Worm (Caenorhabditis elegans): ENCODE data around the gene F13H8.1.

F13H8.1 gene

ce11 chrII:6283074-6283473, at the start of gene F13H8.1:
TSS of gene F13H8.1 (plus strand) at chrII:6283384.
- TF ChIP-seq him-1 (tag; optimal IDR thresholded peaks at IDR 0.05) = no peak
- no peak for TF ChIP-seq dao-5 (tag; optimal IDR thresholded peaks at IDR 0.05)
- TF ChIP-seq W03F9.2 (tag; optimal IDR thresholded peaks at IDR 0.05) = no peak

ce11 chrII:6235432-6236092, 47.6 kb upstream of the F13H8.1 start, which contains the start of gene T24H7.9:
TSS of gene T24H7.9 (minus strand) at chrII:6235505.
- TF ChIP-seq dao-5 (tag; optimal IDR thresholded peaks at IDR 0.05) (no peak), W03F9.2 (tag; optimal IDR thresholded peaks at IDR 0.05) (no peak), him-1 (tag; optimal IDR thresholded peaks at IDR 0.05) (no peak)

- TF ChIP-seq him-1 (tag; optimal IDR thresholded peaks at IDR 0.05) (no peak), dao-5 (tag; optimal IDR thresholded peaks at IDR 0.05) (no peak), W03F9.2 (tag; optimal IDR thresholded peaks at IDR 0.05) (no peak)
Measured at ce11 chrII:6236093-6236945, 46.9 kb upstream of the F13H8.1 start.

- TF ChIP-seq W03F9.2 (tag; optimal IDR thresholded peaks at IDR 0.05) = no peak
- TF ChIP-seq him-1 (tag; optimal IDR thresholded peaks at IDR 0.05) = no peak
- TF ChIP-seq dao-5 (tag; optimal IDR thresholded peaks at IDR 0.05) = no peak
Measured at ce11 chrII:6241758-6242157, 41.4 kb upstream of the F13H8.1 start, which contains the start of gene T24H7.8. TSS of gene T24H7.8 (plus strand) at chrII:6242058.

- TF ChIP-seq him-1 (tag; optimal IDR thresholded peaks at IDR 0.05) (no peak), W03F9.2 (tag; optimal IDR thresholded peaks at IDR 0.05) (no peak), dao-5 (tag; optimal IDR thresholded peaks at IDR 0.05) (no peak)
Measured at ce11 chrII:6244171-6244570, 39.0 kb upstream of the F13H8.1 start, which contains the start of gene tat-4. TSS of gene tat-4 (minus strand) at chrII:6244287.

- no peak for TF ChIP-seq W03F9.2 (tag; optimal IDR thresholded peaks at IDR 0.05)
- no peak for TF ChIP-seq dao-5 (tag; optimal IDR thresholded peaks at IDR 0.05)
- no peak for TF ChIP-seq him-1 (tag; optimal IDR thresholded peaks at IDR 0.05)
Measured at ce11 chrII:6245199-6245702, 37.9 kb upstream of the F13H8.1 start, which contains the start of gene blos-4. TSS of gene blos-4 (plus strand) at chrII:6245249.

ce11 chrII:6246054-6246453, 37.1 kb upstream of the F13H8.1 start, which contains the start of gene lelo-1:
TSS of gene lelo-1 (plus strand) at chrII:6246354.
- TF ChIP-seq him-1 (tag; optimal IDR thresholded peaks at IDR 0.05) (no peak), dao-5 (tag; optimal IDR thresholded peaks at IDR 0.05) (no peak), W03F9.2 (tag; optimal IDR thresholded peaks at IDR 0.05) (no peak)

- TF ChIP-seq him-1 (tag; optimal IDR thresholded peaks at IDR 0.05) (no peak), W03F9.2 (tag; optimal IDR thresholded peaks at IDR 0.05) (no peak), dao-5 (tag; optimal IDR thresholded peaks at IDR 0.05) (no peak)
Measured at ce11 chrII:6247011-6247410, 36.2 kb upstream of the F13H8.1 start, which contains the start of gene T24H7.2. TSS of gene T24H7.2 (plus strand) at chrII:6247311.

ce11 chrII:6248029-6248428, 35.2 kb upstream of the F13H8.1 start:
- TF ChIP-seq W03F9.2 (tag; optimal IDR thresholded peaks at IDR 0.05) (no peak), him-1 (tag; optimal IDR thresholded peaks at IDR 0.05) (no peak), dao-5 (tag; optimal IDR thresholded peaks at IDR 0.05) (no peak)

ce11 chrII:6248503-6248902, 34.7 kb upstream of the F13H8.1 start:
- TF ChIP-seq him-1 (tag; optimal IDR thresholded peaks at IDR 0.05) (no peak), dao-5 (tag; optimal IDR thresholded peaks at IDR 0.05) (peak; percentile 23)

- no peak for TF ChIP-seq dao-5 (tag; optimal IDR thresholded peaks at IDR 0.05)
- peak; percentile 75 for TF ChIP-seq W03F9.2 (tag; optimal IDR thresholded peaks at IDR 0.05)
- no peak for TF ChIP-seq him-1 (tag; optimal IDR thresholded peaks at IDR 0.05)
Measured at ce11 chrII:6250782-6251461, 32.3 kb upstream of the F13H8.1 start, which contains the start of gene phb-2. TSS of gene phb-2 (plus strand) at chrII:6251411.

ce11 chrII:6252707-6253106, 30.5 kb upstream of the F13H8.1 start:
- TF ChIP-seq him-1 (tag; optimal IDR thresholded peaks at IDR 0.05) (no peak), W03F9.2 (tag; optimal IDR thresholded peaks at IDR 0.05) (no peak), dao-5 (tag; optimal IDR thresholded peaks at IDR 0.05) (no peak)

- no peak for TF ChIP-seq him-1 (tag; optimal IDR thresholded peaks at IDR 0.05)
- TF ChIP-seq dao-5 (tag; optimal IDR thresholded peaks at IDR 0.05) = no peak
- TF ChIP-seq W03F9.2 (tag; optimal IDR thresholded peaks at IDR 0.05) = no peak
Measured at ce11 chrII:6256024-6256423, 27.2 kb upstream of the F13H8.1 start, which contains the start of gene F13H8.5. TSS of gene F13H8.5 (minus strand) at chrII:6256124.
